Fruit fly (Drosophila melanogaster) whole organism, embryonic: ENCODE data around the gene KFase.

ENCODE experiments used
- Awh ChIP-seq: fragments of 200-800 bp; sonication (Bioruptor generic); IDR thresholded peaks from 2 replicates; pipeline ENCODE4, ENCODE4 v1.3.6; 2022; ENCODE audit warnings: missing biosample characterization, missing genetic modification characterization
- C15 ChIP-seq: fragments of 200-800 bp; sonication (Bioruptor generic); IDR thresholded peaks from 3 replicates; pipeline ENCODE4 v1.3.6; 2022; ENCODE audit warnings: missing biosample characterization, missing genetic modification characterization
- CG1024 ChIP-seq: fragments of 200-800 bp; sonication (Bioruptor generic); IDR thresholded peaks from 2 replicates; pipeline ENCODE4 v1.3.6; 2022; ENCODE audit warnings: missing biosample characterization, missing genetic modification characterization
- CG10267 ChIP-seq: fragments of 200-800 bp; sonication (Bioruptor generic); optimal IDR thresholded peaks from 2 replicates; lab custom pipeline; 2018; ENCODE audit warnings: missing biosample characterization, mild to moderate bottlenecking, missing genetic modification characterization, moderate library complexity
- CG10462 ChIP-seq: fragments of 200-800 bp; sonication (Bioruptor generic); optimal IDR thresholded peaks from 2 replicates; lab custom pipeline; 2016; ENCODE audit warnings: missing biosample characterization, missing genetic modification characterization
- CG10565 ChIP-seq: fragments of 200-800 bp; sonication (Bioruptor generic); optimal IDR thresholded peaks from 3 replicates; lab custom pipeline; 2016; ENCODE audit warnings: missing biosample characterization, mild to moderate bottlenecking, missing genetic modification characterization
- CG10654 ChIP-seq: fragments of 200-800 bp; sonication (Bioruptor generic); optimal IDR thresholded peaks from 2 replicates; lab custom pipeline; 2016; ENCODE audit warnings: missing biosample characterization, missing genetic modification characterization
- CG11504 ChIP-seq: fragments of 200-800 bp; sonication (Bioruptor generic); optimal IDR thresholded peaks from 3 replicates; lab custom pipeline; 2019; ENCODE audit warnings: missing biosample characterization, mild to moderate bottlenecking, missing genetic modification characterization, moderate library complexity
- CG11560 ChIP-seq: fragments of 200-800 bp; sonication (Bioruptor generic); IDR thresholded peaks from 3 replicates; pipeline ENCODE4 v1.3.6; 2022; ENCODE audit warnings: missing biosample characterization, missing genetic modification characterization
- CG12942 ChIP-seq: fragments of 200-800 bp; sonication (Bioruptor generic); optimal IDR thresholded peaks from 3 replicates; lab custom pipeline; 2016; ENCODE audit warnings: missing biosample characterization, missing genetic modification characterization
- CG13123 ChIP-seq: fragments of 200-800 bp; sonication (Bioruptor generic); optimal IDR thresholded peaks from 2 replicates; lab custom pipeline; 2016; ENCODE audit warnings: missing biosample characterization, missing genetic modification characterization
- CG13287 ChIP-seq: fragments of 200-800 bp; sonication (Bioruptor generic); IDR thresholded peaks from 2 replicates; pipeline ENCODE4 v1.3.6; 2022; ENCODE audit warnings: missing biosample characterization, missing genetic modification characterization; ENCODE audit not compliant: partially characterized antibody
- CG14965 ChIP-seq: fragments of 200-800 bp; sonication (Bioruptor generic); optimal IDR thresholded peaks from 2 replicates; lab custom pipeline; 2016; ENCODE audit warnings: missing biosample characterization, missing genetic modification characterization, borderline replicate concordance
- CG15601 ChIP-seq: fragments of 200-800 bp; sonication (Bioruptor generic); optimal IDR thresholded peaks from 3 replicates; lab custom pipeline; 2019; ENCODE audit warnings: missing biosample characterization, mild to moderate bottlenecking, missing genetic modification characterization, moderate library complexity
- CG1602 ChIP-seq: fragments of 200-800 bp; sonication (Bioruptor generic); optimal IDR thresholded peaks from 3 replicates; lab custom pipeline; 2016; ENCODE audit warnings: missing biosample characterization, missing genetic modification characterization
- CG17568 ChIP-seq: fragments of 200-800 bp; sonication (Bioruptor generic); optimal IDR thresholded peaks from 2 replicates; lab custom pipeline; 2018; ENCODE audit warnings: missing biosample characterization, mild to moderate bottlenecking, missing genetic modification characterization, moderate library complexity
- CG17829 ChIP-seq: fragments of 200-800 bp; optimal IDR thresholded peaks from 2 replicates; lab custom pipeline; 2019; ENCODE audit warnings: missing biosample characterization, mild to moderate bottlenecking, missing genetic modification characterization, moderate library complexity
- CG17912 ChIP-seq: fragments of 200-800 bp; sonication (Bioruptor generic); optimal IDR thresholded peaks from 2 replicates; lab custom pipeline; 2018; ENCODE audit warnings: missing biosample characterization, mild to moderate bottlenecking, missing genetic modification characterization
- CG2875 ChIP-seq: fragments of 200-800 bp; sonication (Bioruptor generic); optimal IDR thresholded peaks from 2 replicates; lab custom pipeline; 2017; ENCODE audit warnings: missing biosample characterization, mild to moderate bottlenecking, missing genetic modification characterization, missing genetic modification reagents
- CG3163 ChIP-seq: fragments of 200-800 bp; sonication (Bioruptor generic); optimal IDR thresholded peaks from 3 replicates; lab custom pipeline; 2016; ENCODE audit warnings: missing biosample characterization, missing genetic modification characterization
- CG32772 ChIP-seq: fragments of 200-800 bp; sonication (Bioruptor generic); IDR thresholded peaks from 2 replicates; pipeline ENCODE4 v1.3.6; 2022; ENCODE audit warnings: missing biosample characterization, missing genetic modification characterization
- CG33557 ChIP-seq: fragments of 200-800 bp; sonication (Bioruptor generic); optimal IDR thresholded peaks from 2 replicates; lab custom pipeline; 2019; ENCODE audit warnings: missing biosample characterization, mild to moderate bottlenecking, missing genetic modification characterization, moderate library complexity
- CG4328 ChIP-seq: fragments of 200-800 bp; sonication (Bioruptor generic); optimal IDR thresholded peaks from 3 replicates; lab custom pipeline; 2017; ENCODE audit warnings: missing biosample characterization, missing genetic modification reagents, missing genetic modification characterization
- CG6254 ChIP-seq: fragments of 200-800 bp; sonication (Bioruptor generic); optimal IDR thresholded peaks from 3 replicates; lab custom pipeline; 2017; ENCODE audit warnings: mild to moderate bottlenecking, missing biosample characterization, missing genetic modification reagents, missing genetic modification characterization
- CTCF ChIP-seq: fragments of 200-800 bp; sonication (Bioruptor generic); optimal IDR thresholded peaks from 2 replicates; lab custom pipeline; 2017; ENCODE audit warnings: missing biosample characterization, mild to moderate bottlenecking, missing genetic modification characterization, moderate library complexity
- CkIIα-i1 ChIP-seq: fragments of 200-800 bp; sonication (Bioruptor generic); IDR thresholded peaks from 2 replicates; pipeline ENCODE4 v1.3.6; 2022; ENCODE audit warnings: missing biosample characterization, missing genetic modification characterization
- Dfd ChIP-seq, 2 experiments: fragments of >200 bp; optimal IDR thresholded peaks; 2 replicates each; lab custom pipeline; 2017; ENCODE audit warnings: missing biosample characterization in 2 of 2, missing genetic modification characterization in 2 of 2
- NC2β ChIP-seq: fragments of 200-800 bp; sonication (Bioruptor generic); optimal IDR thresholded peaks from 2 replicates; lab custom pipeline; 2016; ENCODE audit warnings: missing biosample characterization, missing genetic modification characterization
- Neu2 ChIP-seq: fragments of 200-800 bp; sonication (Bioruptor generic); optimal IDR thresholded peaks from 3 replicates; lab custom pipeline; 2016; ENCODE audit warnings: missing biosample characterization, missing genetic modification characterization, borderline replicate concordance
- Poxn ChIP-seq: fragments of 200-800 bp; sonication (Bioruptor generic); IDR thresholded peaks from 2 replicates; pipeline ENCODE4 v1.3.6; 2022; ENCODE audit warnings: missing biosample characterization, missing genetic modification characterization
- Side ChIP-seq: fragments of 200-800 bp; sonication (Bioruptor generic); optimal IDR thresholded peaks from 2 replicates; lab custom pipeline; 2016; ENCODE audit warnings: missing biosample characterization, missing genetic modification characterization
- ab ChIP-seq: fragments of 200-800 bp; sonication (Bioruptor generic); optimal IDR thresholded peaks from 2 replicates; lab custom pipeline; 2016; ENCODE audit warnings: missing biosample characterization, missing genetic modification characterization
- ase ChIP-seq: fragments of 200-800 bp; sonication (Bioruptor generic); IDR thresholded peaks from 3 replicates; pipeline ENCODE4 v1.3.6; 2022; ENCODE audit warnings: missing biosample characterization, missing genetic modification characterization
- bsh ChIP-seq, 2 experiments: fragments of 200-800 bp; sonication (Bioruptor generic); optimal IDR thresholded peaks; 2 replicates each; lab custom pipeline; 2017 to 2018; ENCODE audit warnings: mild to moderate bottlenecking in 2 of 2, missing biosample characterization in 2 of 2, missing genetic modification characterization in 2 of 2, moderate library complexity in 1 of 2
- cwo ChIP-seq: fragments of 200-800 bp; sonication (Bioruptor generic); optimal IDR thresholded peaks from 3 replicates; lab custom pipeline; 2017; ENCODE audit warnings: missing biosample characterization, missing genetic modification characterization, mild to moderate bottlenecking, moderate library complexity, missing genetic modification reagents
- hb ChIP-seq: fragments of 200-800 bp; sonication (Bioruptor generic); IDR thresholded peaks from 3 replicates; pipeline ENCODE4 v1.3.6; 2022; ENCODE audit warnings: missing biosample characterization, missing genetic modification characterization; ENCODE audit not compliant: partially characterized antibody
- hkb ChIP-seq, 2 experiments: fragments of 200-800 bp in 1 of 2; fragments of >200 bp in 1 of 2; sonication (Bioruptor generic) in 1 of 2; IDR thresholded peaks in 1 of 2; optimal IDR thresholded peaks in 1 of 2; 2 replicates each; pipeline versions ENCODE4 v1.3.6 to Lab custom; 2017 to 2022; ENCODE audit warnings: missing biosample characterization in 1 of 2, missing genetic modification characterization in 1 of 2
- ind ChIP-seq: fragments of 200-800 bp; sonication (Bioruptor generic); optimal IDR thresholded peaks from 3 replicates; lab custom pipeline; 2016; ENCODE audit warnings: missing biosample characterization, missing genetic modification characterization
- jing ChIP-seq: fragments of 200-800 bp; sonication (Bioruptor generic); optimal IDR thresholded peaks from 2 replicates; lab custom pipeline; 2018; ENCODE audit warnings: missing biosample characterization, mild to moderate bottlenecking, missing genetic modification characterization
- mld ChIP-seq: fragments of 200-800 bp; sonication (Bioruptor generic); IDR thresholded peaks from 3 replicates; pipeline ENCODE4 v1.3.6; 2022; ENCODE audit warnings: missing biosample characterization, missing genetic modification characterization; ENCODE audit not compliant: partially characterized antibody
- nerfin-2 ChIP-seq: fragments of 200-800 bp; sonication (Bioruptor generic); IDR thresholded peaks from 2 replicates; pipeline ENCODE4 v1.3.6; 2022; ENCODE audit warnings: missing biosample characterization, missing genetic modification characterization; ENCODE audit not compliant: partially characterized antibody
- odd ChIP-seq: fragments of 200-800 bp; sonication (Bioruptor generic); optimal IDR thresholded peaks from 2 replicates; lab custom pipeline; 2017; ENCODE audit warnings: missing biosample characterization, mild to moderate bottlenecking, missing genetic modification characterization
- onecut ChIP-seq: fragments of 200-800 bp; sonication (Bioruptor generic); IDR thresholded peaks from 2 replicates; pipeline ENCODE4 v1.3.6; 2022; ENCODE audit warnings: missing biosample characterization, missing genetic modification characterization
- prd ChIP-seq, 3 experiments: fragments of >200 bp in 2 of 3; fragments of 200-800 bp in 1 of 3; sonication (Bioruptor generic) in 1 of 3; optimal IDR thresholded peaks in 2 of 3; IDR thresholded peaks in 1 of 3; 2 replicates in 2 of 3; 3 replicates in 1 of 3; pipeline versions ENCODE4 v1.3.6 to Lab custom; 2017 to 2022; ENCODE audit warnings: missing biosample characterization in 1 of 3, missing genetic modification characterization in 1 of 3
- sens-2 ChIP-seq: fragments of 200-800 bp; sonication (Bioruptor generic); IDR thresholded peaks from 2 replicates; pipeline ENCODE4 v1.3.6; 2022; ENCODE audit warnings: missing biosample characterization, missing genetic modification characterization
- sima ChIP-seq: fragments of 200-800 bp; sonication (Bioruptor generic); optimal IDR thresholded peaks from 2 replicates; lab custom pipeline; 2016; ENCODE audit warnings: missing biosample characterization, missing genetic modification characterization
- tio ChIP-seq: fragments of 200-800 bp; sonication (Bioruptor generic); optimal IDR thresholded peaks from 2 replicates; lab custom pipeline; 2017; ENCODE audit warnings: missing biosample characterization, missing genetic modification characterization, inconsistent platforms
- trh ChIP-seq: fragments of 200-800 bp; sonication (Bioruptor generic); optimal IDR thresholded peaks from 2 replicates; lab custom pipeline; 2016; ENCODE audit warnings: missing biosample characterization, missing genetic modification characterization
- yki ChIP-seq: fragments of >200 bp; optimal IDR thresholded peaks from 3 replicates; lab custom pipeline; 2018

The KFase gene

DNA sequence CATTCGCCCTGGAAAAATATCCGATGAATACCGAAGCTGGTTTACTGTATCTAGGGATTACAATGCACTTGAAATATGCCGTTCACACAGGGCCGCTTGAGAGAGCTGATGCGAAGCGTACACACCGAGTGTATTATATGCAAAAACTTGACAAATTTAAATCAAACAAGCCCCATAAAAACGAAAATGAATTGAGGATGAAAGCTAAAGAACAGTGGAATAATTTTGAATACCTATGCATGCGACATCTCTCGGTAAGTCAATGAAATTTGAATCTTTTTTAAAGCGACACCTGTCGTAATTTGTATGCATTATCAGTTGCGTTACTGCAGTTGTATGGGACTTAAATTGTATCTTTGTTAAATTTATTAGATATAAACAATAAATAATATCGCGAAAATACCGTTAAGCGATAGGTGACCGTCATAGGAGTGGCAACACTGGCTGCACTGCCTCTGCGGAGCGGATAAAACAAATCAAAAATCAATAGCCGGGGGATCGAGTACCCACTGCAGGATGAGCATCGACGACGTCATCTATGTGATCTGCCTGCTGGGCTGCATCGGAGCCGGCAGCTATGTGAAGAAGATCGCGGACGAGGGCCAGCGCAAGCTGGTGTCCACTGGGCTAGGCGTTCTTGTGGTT is 32.5 kb downstream of the KFase start, which contains the start of gene frj (continued):
- TF ChIP-seq prd (optimal IDR thresholded peaks at IDR 0.05; lab: Kevin White, UChicago), result no peak
- peak; percentile 81 for TF ChIP-seq prd (GFP tag; IDR thresholded peaks at IDR 0.05; lab: Robert Waterston, UW)
- no peak for TF ChIP-seq odd (GFP tag; lab: Kevin White, UChicago)
- peak; percentile 9 for TF ChIP-seq Neu2 (GFP tag; lab: Kevin White, UChicago)
- TF ChIP-seq jing (GFP tag; lab: Kevin White, UChicago), result no peak
- peak; percentile 69 for TF ChIP-seq CG10267 (tag; lab: Kevin White, UChicago)
- TF ChIP-seq CkIIα-i1 (GFP tag; lab: Robert Waterston, UW), result no peak
- no peak for TF ChIP-seq CG33557 (GFP tag; lab: Kevin White, UChicago)
- TF ChIP-seq NC2β (GFP tag; lab: Kevin White, UChicago), result peak; percentile 54
- TF ChIP-seq onecut, result peak; percentile 66
- peak; percentile 55 for TF ChIP-seq CG2875
- TF ChIP-seq nerfin-2 (GFP tag; lab: Robert Waterston, UW), result 0 out of 2 replicates have a peak, but pooled peaks have one; percentile 13
- peak in 1 of 2 experiments; percentile 62 for TF ChIP-seq Dfd (GFP tag; optimal IDR thresholded peaks at IDR 0.05; lab: Kevin White, UChicago)
- TF ChIP-seq ase (GFP tag; lab: Robert Waterston, UW), result peak; percentile 69; the same call in 2 of the 3 replicates
- peak; percentile 55 for TF ChIP-seq hkb (optimal IDR thresholded peaks at IDR 0.05; lab: Kevin White, UChicago)
- TF ChIP-seq hkb (GFP tag; IDR thresholded peaks at IDR 0.05; lab: Robert Waterston, UW), result peak; percentile 28; the same call in 1 of the 2 replicates
- no peak for TF ChIP-seq C15 (GFP tag; lab: Robert Waterston, UW)
- TF ChIP-seq CG1024 (GFP tag; lab: Robert Waterston, UW), result peak; percentile 79
- TF ChIP-seq sima, result no peak
- TF ChIP-seq sens-2 (GFP tag; lab: Robert Waterston, UW), result no peak
- TF ChIP-seq Side, result peak; percentile 38
- TF ChIP-seq CG10565, result no peak
- peak; percentile 67 for TF ChIP-seq CG13287 (GFP tag; lab: Robert Waterston, UW)
- TF ChIP-seq CG17829 (tag; lab: Kevin White, UChicago), result peak; percentile 65
- TF ChIP-seq CG6254 (GFP tag; lab: Kevin White, UChicago), result peak; percentile 10
- no peak for TF ChIP-seq mld (GFP tag; lab: Robert Waterston, UW)
- TF ChIP-seq CG1602 (GFP tag; lab: Kevin White, UChicago), result peak; percentile 66
- no peak for TF ChIP-seq tio
- TF ChIP-seq CG17568 (GFP tag; lab: Kevin White, UChicago), result peak; percentile 26
- peak; percentile 73 for TF ChIP-seq ind (GFP tag; lab: Kevin White, UChicago)
- peak; percentile 57; the same call in 2 of the 3 replicates for TF ChIP-seq hb (GFP tag; lab: Robert Waterston, UW)
- TF ChIP-seq CG12942 (GFP tag; lab: Kevin White, UChicago), result peak; percentile 70
- TF ChIP-seq bsh (GFP tag; optimal IDR thresholded peaks at IDR 0.05; lab: Kevin White, UChicago), result peak in 1 of 2 experiments; percentile 39
- TF ChIP-seq CG13123, result peak; percentile 33
- peak; percentile 29 for TF ChIP-seq CG10462 (GFP tag; lab: Kevin White, UChicago)
- peak; percentile 20 for TF ChIP-seq CG4328 (GFP tag; lab: Kevin White, UChicago)
- TF ChIP-seq CTCF, result peak; percentile 96
- TF ChIP-seq CG11560, result no peak
- 0 out of 2 replicates have a peak, but pooled peaks have one; percentile 33 for TF ChIP-seq CG32772 (GFP tag; lab: Robert Waterston, UW)
- TF ChIP-seq CG17912 (GFP tag; lab: Kevin White, UChicago), result peak; percentile 26
- TF ChIP-seq Awh, result no peak
- TF ChIP-seq trh (GFP tag; lab: Kevin White, UChicago), result no peak
- TF ChIP-seq CG10654 (GFP tag; lab: Kevin White, UChicago), result peak; percentile 58
- TF ChIP-seq ab (GFP tag; lab: Kevin White, UChicago), result peak; percentile 33
- no peak for TF ChIP-seq CG3163 (GFP tag; lab: Kevin White, UChicago)
- no peak for TF ChIP-seq yki (lab: Kevin White, UChicago)
- no peak for TF ChIP-seq cwo (GFP tag; lab: Kevin White, UChicago)
- no peak for TF ChIP-seq CG14965 (GFP tag; lab: Kevin White, UChicago)
- no peak for TF ChIP-seq CG11504 (tag; lab: Kevin White, UChicago)
- peak; percentile 46 for TF ChIP-seq CG15601
- TF ChIP-seq Poxn (GFP tag; lab: Robert Waterston, UW), result no peak
